Worm (Caenorhabditis elegans): ENCODE results near the gene srh-277.

srh-277 gene

ce11 chrV:16182918-16183317 lies at the start of gene srh-277:
Gene srh-277 (plus strand): TSS chrV:16183218.
- TF ChIP-seq nhr-43 (tag; optimal IDR thresholded peaks at IDR 0.05; ENCODE audit: poor library complexity, severe bottlenecking): no peak
- TF ChIP-seq jun-1 (tag; optimal IDR thresholded peaks at IDR 0.05): no peak
- no peak for TF ChIP-seq nhr-76 (tag; optimal IDR thresholded peaks at IDR 0.05)
- TF ChIP-seq elt-2 (tag; optimal IDR thresholded peaks at IDR 0.05): no peak
- no peak for TF ChIP-seq ceh-9 (tag; optimal IDR thresholded peaks at IDR 0.05)
- no peak for TF ChIP-seq pqm-1 (tag; optimal IDR thresholded peaks at IDR 0.05)
- TF ChIP-seq ama-1 (optimal IDR thresholded peaks at IDR 0.05): no peak
- TF ChIP-seq nhr-12 (tag; optimal IDR thresholded peaks at IDR 0.05): no peak
- TF ChIP-seq fkh-10 (GFP tag; optimal IDR thresholded peaks at IDR 0.05): no peak
- TF ChIP-seq elt-3 (tag; optimal IDR thresholded peaks at IDR 0.05): no peak
- TF ChIP-seq ceh-16 (tag; optimal IDR thresholded peaks at IDR 0.05): no peak
- TF ChIP-seq ztf-4 (tag; optimal IDR thresholded peaks at IDR 0.05): no peak
- TF ChIP-seq lin-39 (tag; optimal IDR thresholded peaks at IDR 0.05): no peak
- TF ChIP-seq lin-15B (tag; optimal IDR thresholded peaks at IDR 0.05): no peak
- TF ChIP-seq skn-1 (tag; optimal IDR thresholded peaks at IDR 0.05): no peak

- no peak for TF ChIP-seq eor-1 (tag; optimal IDR thresholded peaks at IDR 0.05)
- TF ChIP-seq nhr-237 (tag; optimal IDR thresholded peaks at IDR 0.05): no peak
- no peak for TF ChIP-seq nhr-67 (tag; optimal IDR thresholded peaks at IDR 0.05)
- no peak for TF ChIP-seq sea-2 (GFP tag; optimal IDR thresholded peaks at IDR 0.05)
- no peak for TF ChIP-seq nhr-25 (tag; optimal IDR thresholded peaks at IDR 0.05)
- no peak for TF ChIP-seq fkh-10 (GFP tag; optimal IDR thresholded peaks at IDR 0.05)
- no peak for TF ChIP-seq elt-1 (tag; optimal IDR thresholded peaks at IDR 0.05)
- TF ChIP-seq unc-62 (GFP tag; optimal IDR thresholded peaks at IDR 0.05): no peak
- no peak for TF ChIP-seq R02D3.7 (tag; optimal IDR thresholded peaks at IDR 0.05)
- TF ChIP-seq aly-2 (tag; optimal IDR thresholded peaks at IDR 0.05): no peak
- no peak for TF ChIP-seq hmg-11 (tag; optimal IDR thresholded peaks at IDR 0.05)
- TF ChIP-seq ama-1 (optimal IDR thresholded peaks at IDR 0.05): no peak
- TF ChIP-seq ztf-11 (tag; optimal IDR thresholded peaks at IDR 0.05): no peak
- TF ChIP-seq nhr-11 (tag; optimal IDR thresholded peaks at IDR 0.05): no peak
- no peak for TF ChIP-seq nhr-76 (tag; optimal IDR thresholded peaks at IDR 0.05)
- TF ChIP-seq ceh-82 (tag; optimal IDR thresholded peaks at IDR 0.05): no peak
- no peak for TF ChIP-seq nhr-43 (tag; optimal IDR thresholded peaks at IDR 0.05; ENCODE audit: poor library complexity, severe bottlenecking)
Measured at ce11 chrV:16137043-16137442, 46.0 kb upstream of the srh-277 start, which contains the start of gene F44G3.7. Gene F44G3.7 (minus strand): TSS chrV:16137143.

ce11 chrV:16139529-16139928 lies 43.5 kb upstream of the srh-277 start, which contains the start of gene clc-11:
Gene clc-11 (minus strand): TSS chrV:16139629.
- no peak for TF ChIP-seq ceh-82 (tag; optimal IDR thresholded peaks at IDR 0.05)
- no peak for TF ChIP-seq ceh-9 (tag; optimal IDR thresholded peaks at IDR 0.05)
- no peak for TF ChIP-seq ceh-16 (tag; optimal IDR thresholded peaks at IDR 0.05)
- TF ChIP-seq pqm-1 (tag; optimal IDR thresholded peaks at IDR 0.05): no peak
- no peak for TF ChIP-seq jun-1 (tag; optimal IDR thresholded peaks at IDR 0.05)
- no peak for TF ChIP-seq lsy-12 (tag; optimal IDR thresholded peaks at IDR 0.05)
- TF ChIP-seq elt-1 (tag; optimal IDR thresholded peaks at IDR 0.05): no peak
- TF ChIP-seq aly-2 (tag; optimal IDR thresholded peaks at IDR 0.05): no peak
- no peak for TF ChIP-seq lin-39 (tag; optimal IDR thresholded peaks at IDR 0.05)
- no peak for TF ChIP-seq nhr-43 (tag; optimal IDR thresholded peaks at IDR 0.05; ENCODE audit: poor library complexity, severe bottlenecking)
- TF ChIP-seq fkh-2 (tag; optimal IDR thresholded peaks at IDR 0.05): no peak
- TF ChIP-seq ztf-11 (tag; optimal IDR thresholded peaks at IDR 0.05): no peak
- no peak for TF ChIP-seq ztf-4 (tag; optimal IDR thresholded peaks at IDR 0.05)
- TF ChIP-seq nhr-77 (tag; optimal IDR thresholded peaks at IDR 0.05): no peak
- no peak for TF ChIP-seq nhr-23 (tag; optimal IDR thresholded peaks at IDR 0.05)
- no peak for TF ChIP-seq nfya-1 (tag; optimal IDR thresholded peaks at IDR 0.05; ENCODE audit: insufficient read depth)
- no peak for TF ChIP-seq tbx-2 (tag; optimal IDR thresholded peaks at IDR 0.05)
- TF ChIP-seq nhr-76 (tag; optimal IDR thresholded peaks at IDR 0.05): no peak

DNA sequence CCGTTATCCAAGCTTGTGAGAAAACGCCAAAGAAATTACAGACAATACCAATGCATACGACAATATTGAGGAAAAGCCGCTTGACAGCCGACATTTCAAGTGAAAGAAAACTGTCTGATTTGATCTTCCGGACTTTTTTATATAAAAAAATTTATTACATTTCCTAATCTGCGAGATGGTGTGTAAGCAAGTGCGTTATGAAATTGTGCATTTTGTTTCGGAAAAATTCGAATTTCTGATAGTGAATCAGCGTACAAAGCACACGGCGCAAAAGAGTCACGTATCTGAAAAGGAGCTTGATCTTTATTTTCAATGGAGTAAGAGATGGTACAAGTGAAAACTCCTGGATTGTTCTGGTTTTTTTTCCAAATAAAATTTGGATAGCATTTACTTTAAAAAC lies 41.9 kb upstream of the srh-277 start, which contains the start of gene clc-32:
clc-32 (minus strand) TSS at position 101 of the 400 bp plus-strand sequence.
- TF ChIP-seq fkh-2 (tag; optimal IDR thresholded peaks at IDR 0.05) (no peak), ztf-11 (tag; optimal IDR thresholded peaks at IDR 0.05) (no peak)

ce11 chrV:16142371-16142770 lies 40.6 kb upstream of the srh-277 start, which contains the start of gene fbxa-18:
Gene fbxa-18 (plus strand): TSS chrV:16142671.
- no peak for TF ChIP-seq egl-27 (tag; optimal IDR thresholded peaks at IDR 0.05)
- no peak for TF ChIP-seq nhr-23 (tag; optimal IDR thresholded peaks at IDR 0.05)
- TF ChIP-seq ztf-4 (tag; optimal IDR thresholded peaks at IDR 0.05): no peak
- TF ChIP-seq fkh-2 (tag; optimal IDR thresholded peaks at IDR 0.05): no peak
- no peak for TF ChIP-seq lin-39 (tag; optimal IDR thresholded peaks at IDR 0.05)
- TF ChIP-seq nhr-11 (tag; optimal IDR thresholded peaks at IDR 0.05): no peak
- no peak for TF ChIP-seq zag-1 (tag; optimal IDR thresholded peaks at IDR 0.05)
- no peak for TF ChIP-seq nhr-25 (tag; optimal IDR thresholded peaks at IDR 0.05)
- TF ChIP-seq elt-2 (tag; optimal IDR thresholded peaks at IDR 0.05): no peak
- no peak for TF ChIP-seq ceh-16 (tag; optimal IDR thresholded peaks at IDR 0.05)
- no peak for TF ChIP-seq elt-1 (tag; optimal IDR thresholded peaks at IDR 0.05)
- TF ChIP-seq nhr-76 (tag; optimal IDR thresholded peaks at IDR 0.05): no peak
- no peak for TF ChIP-seq hmg-11 (tag; optimal IDR thresholded peaks at IDR 0.05)
- no peak for TF ChIP-seq daf-12 (tag; optimal IDR thresholded peaks at IDR 0.05)
